Fruit fly (Drosophila melanogaster) whole organism, embryonic: ENCODE results near the gene G6P.
A peak's percentile ranks its signal among the peaks of the same experiment; 100 is the strongest.

Experiments
- Abd-B ChIP-seq: fragments of 200-800 bp; sonication (Bioruptor generic); optimal IDR thresholded peaks from 2 replicates; lab custom pipeline; 2018; ENCODE audit warnings: missing biosample characterization, mild to moderate bottlenecking, missing genetic modification characterization, moderate library complexity
- CG1024 ChIP-seq: fragments of 200-800 bp; sonication (Bioruptor generic); IDR thresholded peaks from 2 replicates; pipeline ENCODE4 v1.3.6; 2022; ENCODE audit warnings: missing biosample characterization, missing genetic modification characterization
- CG10431 ChIP-seq: fragments of 200-800 bp; sonication (Bioruptor generic); optimal IDR thresholded peaks from 3 replicates; lab custom pipeline; 2018; ENCODE audit warnings: missing biosample characterization, mild to moderate bottlenecking, missing genetic modification characterization
- CG12391 ChIP-seq: fragments of 200-800 bp; sonication (Bioruptor generic); optimal IDR thresholded peaks from 3 replicates; lab custom pipeline; 2018; ENCODE audit warnings: missing biosample characterization, mild to moderate bottlenecking, missing genetic modification characterization, moderate library complexity
- CG13775 ChIP-seq: fragments of 200-800 bp; sonication (Bioruptor generic); optimal IDR thresholded peaks from 3 replicates; lab custom pipeline; 2017; ENCODE audit warnings: missing biosample characterization, mild to moderate bottlenecking, missing genetic modification characterization
- CG14965 ChIP-seq: fragments of 200-800 bp; sonication (Bioruptor generic); optimal IDR thresholded peaks from 2 replicates; lab custom pipeline; 2016; ENCODE audit warnings: missing biosample characterization, missing genetic modification characterization, borderline replicate concordance
- CG16813 ChIP-seq: fragments of 200-800 bp; sonication (Bioruptor generic); IDR thresholded peaks from 3 replicates; pipeline ENCODE4 v1.3.6; 2022; ENCODE audit warnings: missing biosample characterization, missing genetic modification characterization; ENCODE audit not compliant: partially characterized antibody
- CG17568 ChIP-seq: fragments of 200-800 bp; sonication (Bioruptor generic); optimal IDR thresholded peaks from 2 replicates; lab custom pipeline; 2018; ENCODE audit warnings: missing biosample characterization, mild to moderate bottlenecking, missing genetic modification characterization, moderate library complexity
- CG2129 ChIP-seq: fragments of 200-800 bp; sonication (Bioruptor generic); IDR thresholded peaks from 2 replicates; pipeline ENCODE4 v1.3.6; 2022; ENCODE audit warnings: missing biosample characterization, missing genetic modification characterization; ENCODE audit not compliant: partially characterized antibody
- CG2875 ChIP-seq: fragments of 200-800 bp; sonication (Bioruptor generic); optimal IDR thresholded peaks from 2 replicates; lab custom pipeline; 2017; ENCODE audit warnings: missing biosample characterization, mild to moderate bottlenecking, missing genetic modification characterization, missing genetic modification reagents
- CG34376 ChIP-seq: fragments of 200-800 bp; sonication (Bioruptor generic); optimal IDR thresholded peaks from 2 replicates; lab custom pipeline; 2018; ENCODE audit warnings: missing biosample characterization, mild to moderate bottlenecking, missing genetic modification characterization
- CG34422 ChIP-seq: fragments of 200-800 bp; sonication (Bioruptor generic); IDR thresholded peaks from 3 replicates; pipeline ENCODE4 v1.3.6; 2022; ENCODE audit warnings: missing biosample characterization, missing genetic modification characterization
- CG3726 ChIP-seq: fragments of 200-800 bp; sonication (Bioruptor generic); IDR thresholded peaks from 3 replicates; pipeline ENCODE4, ENCODE4 v1.3.6; 2022; ENCODE audit warnings: missing biosample characterization, missing genetic modification characterization
- CG4360 ChIP-seq: fragments of 200-800 bp; sonication (Bioruptor generic); IDR thresholded peaks from 2 replicates; pipeline ENCODE4 v1.3.6; 2022; ENCODE audit warnings: missing biosample characterization, missing genetic modification characterization
- CG43689 ChIP-seq: fragments of 200-800 bp; sonication (Bioruptor generic); IDR thresholded peaks from 2 replicates; pipeline ENCODE4 v1.3.6; 2022; ENCODE audit warnings: missing biosample characterization, missing genetic modification characterization
- CG7271 ChIP-seq: fragments of 200-800 bp; sonication (Bioruptor generic); optimal IDR thresholded peaks from 2 replicates; lab custom pipeline; 2018; ENCODE audit warnings: missing biosample characterization, mild to moderate bottlenecking, missing genetic modification characterization, moderate library complexity
- CG8765 ChIP-seq: fragments of 200-800 bp; sonication (Bioruptor generic); IDR thresholded peaks from 2 replicates; pipeline ENCODE4 v1.3.6; 2022; ENCODE audit warnings: missing biosample characterization, missing genetic modification characterization
- CG9609 ChIP-seq: fragments of 200-800 bp; sonication (Bioruptor generic); optimal IDR thresholded peaks from 3 replicates; lab custom pipeline; 2016; ENCODE audit warnings: missing biosample characterization, missing genetic modification characterization
- CG9797 ChIP-seq: fragments of 200-800 bp; sonication (Bioruptor generic); optimal IDR thresholded peaks from 3 replicates; lab custom pipeline; 2018; ENCODE audit warnings: missing biosample characterization, mild to moderate bottlenecking, missing genetic modification characterization
- CkIIα-i1 ChIP-seq: fragments of 200-800 bp; sonication (Bioruptor generic); IDR thresholded peaks from 2 replicates; pipeline ENCODE4 v1.3.6; 2022; ENCODE audit warnings: missing biosample characterization, missing genetic modification characterization
- D19B ChIP-seq: fragments of 200-800 bp; sonication (Bioruptor generic); optimal IDR thresholded peaks from 2 replicates; lab custom pipeline; 2017; ENCODE audit warnings: missing biosample characterization, mild to moderate bottlenecking, missing genetic modification characterization
- Ets97D ChIP-seq: fragments of 200-800 bp; sonication (Bioruptor generic); optimal IDR thresholded peaks from 3 replicates; lab custom pipeline; 2016; ENCODE audit warnings: missing biosample characterization, missing genetic modification characterization
- Gug ChIP-seq: fragments of 200-800 bp; sonication (Bioruptor generic); IDR thresholded peaks from 4 replicates; pipeline ENCODE4 v1.3.6; 2022; ENCODE audit warnings: missing biosample characterization, missing genetic modification characterization
- HLH4C ChIP-seq: fragments of 200-800 bp; sonication (Bioruptor generic); IDR thresholded peaks from 3 replicates; pipeline ENCODE4 v1.3.6; 2022; ENCODE audit warnings: missing biosample characterization, missing genetic modification characterization; ENCODE audit not compliant: partially characterized antibody
- Mad ChIP-seq: fragments of 200-800 bp; sonication (Bioruptor generic); optimal IDR thresholded peaks from 2 replicates; lab custom pipeline; 2016; ENCODE audit warnings: missing biosample characterization, missing genetic modification characterization
- NK7.1 ChIP-seq: fragments of 200-800 bp; sonication (Bioruptor generic); optimal IDR thresholded peaks from 3 replicates; lab custom pipeline; 2016; ENCODE audit warnings: missing biosample characterization, missing genetic modification characterization
- Nf-YC ChIP-seq: fragments of 200-800 bp; optimal IDR thresholded peaks from 3 replicates; lab custom pipeline; 2019; ENCODE audit warnings: missing biosample characterization, mild to moderate bottlenecking, missing genetic modification characterization, moderate library complexity
- Rfx ChIP-seq: fragments of 200-800 bp; sonication (Bioruptor generic); IDR thresholded peaks from 2 replicates; pipeline ENCODE4 v1.3.6; 2022; ENCODE audit warnings: missing biosample characterization, missing genetic modification characterization
- ara ChIP-seq: fragments of 200-800 bp; sonication (Bioruptor generic); IDR thresholded peaks from 2 replicates; pipeline ENCODE4 v1.3.6; 2022; ENCODE audit warnings: missing biosample characterization, missing genetic modification characterization
- br ChIP-seq: fragments of >200 bp; optimal IDR thresholded peaks from 2 replicates; lab custom pipeline; 2017
- croc ChIP-seq: fragments of 200-800 bp; sonication (Bioruptor generic); conservative IDR thresholded peaks from 3 replicates; pipeline ENCODE4 v1.3.6; 2022; ENCODE audit warnings: missing biosample characterization, missing genetic modification characterization
- crol ChIP-seq: fragments of 200-800 bp; sonication (Bioruptor generic); IDR thresholded peaks from 2 replicates; pipeline ENCODE4 v1.3.6; 2022; ENCODE audit warnings: missing biosample characterization, missing genetic modification characterization
- fd96Cb ChIP-seq: fragments of 200-800 bp; sonication (Bioruptor generic); optimal IDR thresholded peaks from 2 replicates; lab custom pipeline; 2018; ENCODE audit warnings: missing biosample characterization, mild to moderate bottlenecking, missing genetic modification characterization, moderate library complexity
- gcm ChIP-seq: fragments of 200-800 bp; sonication (Bioruptor generic); optimal IDR thresholded peaks from 2 replicates; lab custom pipeline; 2019; ENCODE audit warnings: missing biosample characterization, mild to moderate bottlenecking, missing genetic modification characterization, moderate library complexity
- gcm2 ChIP-seq: fragments of 200-800 bp; sonication (Bioruptor generic); optimal IDR thresholded peaks from 2 replicates; lab custom pipeline; 2016; ENCODE audit warnings: missing biosample characterization, missing genetic modification characterization
- gem ChIP-seq: fragments of 200-800 bp; sonication (Bioruptor generic); optimal IDR thresholded peaks from 2 replicates; lab custom pipeline; 2019; ENCODE audit warnings: missing biosample characterization, mild to moderate bottlenecking, missing genetic modification characterization, moderate library complexity
- gsb-n ChIP-seq: fragments of 200-800 bp; sonication (Bioruptor generic); optimal IDR thresholded peaks from 3 replicates; lab custom pipeline; 2018; ENCODE audit warnings: missing biosample characterization, mild to moderate bottlenecking, missing genetic modification characterization
- lmd ChIP-seq: fragments of 200-800 bp; sonication (Bioruptor generic); IDR thresholded peaks from 2 replicates; pipeline ENCODE4 v1.3.6; 2022; ENCODE audit warnings: missing biosample characterization, missing genetic modification characterization
- mld ChIP-seq: fragments of 200-800 bp; sonication (Bioruptor generic); IDR thresholded peaks from 3 replicates; pipeline ENCODE4 v1.3.6; 2022; ENCODE audit warnings: missing biosample characterization, missing genetic modification characterization; ENCODE audit not compliant: partially characterized antibody
- otp ChIP-seq: fragments of 200-800 bp; sonication (Bioruptor generic); IDR thresholded peaks from 3 replicates; pipeline ENCODE4, ENCODE4 v1.3.6; 2022; ENCODE audit warnings: missing biosample characterization, missing genetic modification characterization
- p53 ChIP-seq: fragments of 200-800 bp; sonication (Bioruptor generic); optimal IDR thresholded peaks from 2 replicates; lab custom pipeline; 2016; ENCODE audit warnings: missing biosample characterization, missing genetic modification characterization
- ro ChIP-seq: fragments of 200-800 bp; sonication (Bioruptor generic); IDR thresholded peaks from 2 replicates; pipeline ENCODE4 v1.3.6; 2022; ENCODE audit warnings: missing biosample characterization, missing genetic modification characterization
- sc ChIP-seq, 3 experiments: fragments of >200 bp in 2 of 3; fragments of 200-800 bp in 1 of 3; sonication (Bioruptor generic) in 1 of 3; optimal IDR thresholded peaks; 2 replicates in 2 of 3; 3 replicates in 1 of 3; lab custom pipeline; 2017; ENCODE audit warnings: mild to moderate bottlenecking in 1 of 3, missing biosample characterization in 1 of 3, missing genetic modification characterization in 1 of 3, missing genetic modification reagents in 1 of 3
- seq ChIP-seq: fragments of 200-800 bp; sonication (Bioruptor generic); IDR thresholded peaks from 2 replicates; pipeline ENCODE4 v1.3.6; 2022; ENCODE audit warnings: missing biosample characterization, missing genetic modification characterization
- shn ChIP-seq: fragments of 200-800 bp; sonication (Bioruptor generic); optimal IDR thresholded peaks from 3 replicates; lab custom pipeline; 2016; ENCODE audit warnings: missing biosample characterization, missing genetic modification characterization
- sim ChIP-seq: fragments of 200-800 bp; sonication (Bioruptor generic); IDR thresholded peaks from 2 replicates; pipeline ENCODE4 v1.3.6; 2022; ENCODE audit warnings: missing biosample characterization, missing genetic modification characterization
- slp2 ChIP-seq: fragments of 200-800 bp; sonication (Bioruptor generic); optimal IDR thresholded peaks from 2 replicates; lab custom pipeline; 2016; ENCODE audit warnings: missing biosample characterization, missing genetic modification characterization
- tgo ChIP-seq: fragments of 200-800 bp; sonication (Bioruptor generic); IDR thresholded peaks from 3 replicates; pipeline ENCODE4 v1.3.6; 2022; ENCODE audit warnings: missing biosample characterization, missing genetic modification characterization
- trem ChIP-seq: fragments of 200-800 bp; optimal IDR thresholded peaks from 3 replicates; lab custom pipeline; 2019; ENCODE audit warnings: missing biosample characterization, mild to moderate bottlenecking, missing genetic modification characterization, moderate library complexity
- tup ChIP-seq: fragments of 200-800 bp; sonication (Bioruptor generic); optimal IDR thresholded peaks from 2 replicates; lab custom pipeline; 2016; ENCODE audit warnings: missing biosample characterization, mild to moderate bottlenecking, missing genetic modification characterization, moderate library complexity

G6P gene

dm6 chr2L:2830341-2830800 lies 14.8 kb upstream of the G6P start (continued):
- peak; percentile 32 for TF ChIP-seq CG9797 (GFP tag; lab: Kevin White, UChicago)
- TF ChIP-seq CG3726 (GFP tag; lab: Robert Waterston, UW) = no peak
- TF ChIP-seq croc = peak; percentile 86
- no peak for TF ChIP-seq br
- TF ChIP-seq CG7271 (tag; lab: Kevin White, UChicago) = no peak
- peak; percentile 89 for TF ChIP-seq gcm (GFP tag; lab: Kevin White, UChicago)
- TF ChIP-seq CG1024 (GFP tag; lab: Robert Waterston, UW) = no peak
- TF ChIP-seq tgo (GFP tag; lab: Robert Waterston, UW) = peak; percentile 70
- TF ChIP-seq ro (GFP tag; lab: Robert Waterston, UW) = peak; percentile 24; the same call in 1 of the 2 replicates
- peak; percentile 92 for TF ChIP-seq CG13775 (GFP tag; lab: Kevin White, UChicago)
- peak; percentile 46; the same call in 2 of the 4 replicates for TF ChIP-seq Gug (GFP tag; lab: Robert Waterston, UW)
- TF ChIP-seq CG34376 = peak; percentile 29
- no peak for TF ChIP-seq CG16813
- TF ChIP-seq ara (GFP tag; lab: Robert Waterston, UW) = peak; percentile 70
- TF ChIP-seq Mad = peak; percentile 71
- TF ChIP-seq mld (GFP tag; lab: Robert Waterston, UW) = no peak
- no peak for TF ChIP-seq HLH4C (GFP tag; lab: Robert Waterston, UW)
- peak; percentile 71 for TF ChIP-seq D19B (GFP tag; lab: Kevin White, UChicago)
- no peak for TF ChIP-seq CG4360 (GFP tag; lab: Robert Waterston, UW)
- no peak for TF ChIP-seq CG2129 (GFP tag; lab: Robert Waterston, UW)
- peak; percentile 5 for TF ChIP-seq NK7.1 (GFP tag; lab: Kevin White, UChicago)
- TF ChIP-seq slp2 (GFP tag; lab: Kevin White, UChicago) = peak; percentile 29
- TF ChIP-seq CG34422 (GFP tag; lab: Robert Waterston, UW) = peak; percentile 69; the same call in 2 of the 3 replicates
- TF ChIP-seq tup (GFP tag; lab: Kevin White, UChicago) = peak; percentile 62
- TF ChIP-seq lmd (GFP tag; lab: Robert Waterston, UW) = peak; percentile 83
- peak; percentile 83 for TF ChIP-seq CG17568 (GFP tag; lab: Kevin White, UChicago)
- peak; percentile 72 for TF ChIP-seq gcm2
- TF ChIP-seq p53 (GFP tag; lab: Kevin White, UChicago) = no peak
- peak; percentile 72 for TF ChIP-seq CG10431 (GFP tag; lab: Kevin White, UChicago)
- peak; percentile 78 for TF ChIP-seq seq (GFP tag; lab: Robert Waterston, UW)
- TF ChIP-seq CG43689 (GFP tag; lab: Robert Waterston, UW) = no peak
- TF ChIP-seq CG9609 (GFP tag; lab: Kevin White, UChicago) = no peak
- TF ChIP-seq CkIIα-i1 (GFP tag; lab: Robert Waterston, UW) = no peak
- peak; percentile 85 for TF ChIP-seq trem (tag; lab: Kevin White, UChicago)
- peak; percentile 83 for TF ChIP-seq Abd-B (GFP tag; lab: Kevin White, UChicago)
- no peak for TF ChIP-seq sc (optimal IDR thresholded peaks at IDR 0.05; lab: Kevin White, UChicago)
- TF ChIP-seq sc (GFP tag; optimal IDR thresholded peaks at IDR 0.05; lab: Kevin White, UChicago) = peak; percentile 87
- TF ChIP-seq gsb-n (tag; lab: Kevin White, UChicago) = peak; percentile 86
- no peak for TF ChIP-seq Ets97D (GFP tag; lab: Kevin White, UChicago)
- peak; percentile 89 for TF ChIP-seq fd96Cb (tag; lab: Kevin White, UChicago)
- TF ChIP-seq gem (tag; lab: Kevin White, UChicago) = peak; percentile 95
- peak; percentile 92 for TF ChIP-seq CG12391 (tag; lab: Kevin White, UChicago)
- peak; percentile 36; the same call in 1 of the 2 replicates for TF ChIP-seq sim (GFP tag; lab: Robert Waterston, UW)
- TF ChIP-seq Rfx (GFP tag; lab: Robert Waterston, UW) = peak; percentile 66
- 0 out of 2 replicates have a peak, but pooled peaks have one; percentile 10 for TF ChIP-seq CG8765 (GFP tag; lab: Robert Waterston, UW)
- no peak for TF ChIP-seq CG14965 (GFP tag; lab: Kevin White, UChicago)
- peak; percentile 83 for TF ChIP-seq CG2875
- TF ChIP-seq otp (GFP tag; lab: Robert Waterston, UW) = peak; percentile 74; the same call in 1 of the 3 replicates
- TF ChIP-seq Nf-YC (tag; lab: Kevin White, UChicago) = peak; percentile 82
- no peak for TF ChIP-seq shn (GFP tag; lab: Kevin White, UChicago)
- TF ChIP-seq crol = 0 out of 2 replicates have a peak, but pooled peaks have one; percentile 1
